Worm (Caenorhabditis elegans) whole organism, dauer: ENCODE measurements around the gene Y60C6A.2.
"Not testable (repeated sequence)": the region's sequence is repeated elsewhere in the genome, so short reads cannot be mapped to it uniquely, and the experiment has no call there.

Experiments used
- unc-62 ChIP-seq: sonication (generic microtip); optimal IDR thresholded peaks from 2 replicates; lab custom pipeline; 2017; ENCODE audit warnings: missing biosample characterization, missing genetic modification reagents, missing genetic modification characterization

Y60C6A.2 gene

ce11 chrV:4788823-4789222, 3.6 kb upstream of the Y60C6A.2 start, which contains the start of gene R02F11.10:
Gene R02F11.10 (plus strand): TSS chrV:4789123.
- no peak for TF ChIP-seq unc-62 (GFP tag; lab: Kevin White, UChicago)

- no peak for TF ChIP-seq unc-62 (GFP tag; lab: Kevin White, UChicago)
Measured at ce11 chrV:4787836-4788235, 2.6 kb upstream of the Y60C6A.2 start.

- TF ChIP-seq unc-62 (GFP tag; lab: Kevin White, UChicago) = no peak
Measured at ce11 chrV:4787166-4787565, 1.9 kb upstream of the Y60C6A.2 start, which contains the start of gene R02F11.9. Gene R02F11.9 (plus strand): TSS chrV:4787466.

ce11 chrV:4783313-4783712, 1.9 kb downstream of the Y60C6A.2 start, which contains the start of gene Y60C6A.1:
Gene Y60C6A.1 (plus strand): TSS chrV:4783613.
- no peak for TF ChIP-seq unc-62 (GFP tag; lab: Kevin White, UChicago)

- TF ChIP-seq unc-62 (GFP tag; lab: Kevin White, UChicago) = no peak
Measured at ce11 chrV:4777388-4777986, 7.7 kb downstream of the Y60C6A.2 start, which contains the start of gene C18G1.1. Gene C18G1.1 (plus strand): TSS chrV:4777960.

- no peak for TF ChIP-seq unc-62 (GFP tag; lab: Kevin White, UChicago)
Measured at ce11 chrV:4775140-4775539, 10.1 kb downstream of the Y60C6A.2 start.

ce11 chrV:4770408-4770947, 14.8 kb downstream of the Y60C6A.2 start, which contains the start of gene elt-7:
Gene elt-7 (plus strand): TSS chrV:4770670.
- no peak for TF ChIP-seq unc-62 (GFP tag; lab: Kevin White, UChicago)

- TF ChIP-seq unc-62 (GFP tag; lab: Kevin White, UChicago) = no peak
Measured at ce11 chrV:4769633-4770032, 15.6 kb downstream of the Y60C6A.2 start, which contains the start of gene C18G1.9. Gene C18G1.9 (minus strand): TSS chrV:4769733.

ce11 chrV:4766501-4766900, 18.7 kb downstream of the Y60C6A.2 start, which contains the start of gene C18G1.8:
Gene C18G1.8 (minus strand): TSS chrV:4766601.
- TF ChIP-seq unc-62 (GFP tag; lab: Kevin White, UChicago) = no peak

ce11 chrV:4760674-4761073, 24.6 kb downstream of the Y60C6A.2 start, which contains the start of gene bgnt-1.4:
Gene bgnt-1.4 (plus strand): TSS chrV:4760974.
- not testable (repeated sequence) for TF ChIP-seq unc-62 (GFP tag; lab: Kevin White, UChicago)

- TF ChIP-seq unc-62 (GFP tag; lab: Kevin White, UChicago) = no peak
Measured at ce11 chrV:4758540-4758939, 26.7 kb downstream of the Y60C6A.2 start.

ce11 chrV:4758019-4758418, 27.2 kb downstream of the Y60C6A.2 start:
- no peak for TF ChIP-seq unc-62 (GFP tag; lab: Kevin White, UChicago)

- no peak for TF ChIP-seq unc-62 (GFP tag; lab: Kevin White, UChicago)
Measured at ce11 chrV:4755308-4756029, 29.8 kb downstream of the Y60C6A.2 start, which contains the start of gene pgl-3. Gene pgl-3 (plus strand): TSS chrV:4755979.

- TF ChIP-seq unc-62 (GFP tag; lab: Kevin White, UChicago) = no peak
Measured at ce11 chrV:4754684-4755211, 30.5 kb downstream of the Y60C6A.2 start.

ce11 chrV:4754123-4754522, 31.1 kb downstream of the Y60C6A.2 start, which contains the start of gene hil-4:
Gene hil-4 (plus strand): TSS chrV:4754313.
- TF ChIP-seq unc-62 (GFP tag; lab: Kevin White, UChicago) = no peak

- TF ChIP-seq unc-62 (GFP tag; lab: Kevin White, UChicago) = no peak
Measured at ce11 chrV:4750294-4750693, 34.9 kb downstream of the Y60C6A.2 start, which contains the start of gene C18G1.6. Gene C18G1.6 (plus strand): TSS chrV:4750594.
